Worm (Caenorhabditis elegans) whole organism, young adult: Measurements from ENCODE around the gene Y32H12A.8.

Experiments used
- D2030.7 ChIP-seq: fragments of 200-800 bp; sonication (Bioruptor generic); IDR thresholded peaks from 2 replicates; pipeline ENCODE4 v1.3.6; 2022; ENCODE audit warnings: missing genetic modification reagents, missing genetic modification characterization, missing compliant biosample characterization
- F10E7.11 ChIP-seq: sonication (generic microtip); optimal IDR thresholded peaks from 2 replicates; lab custom pipeline; 2017; ENCODE audit warnings: mild to moderate bottlenecking, missing genetic modification characterization, moderate library complexity, missing compliant biosample characterization
- F52B5.7 ChIP-seq: sonication (generic microtip); optimal IDR thresholded peaks from 2 replicates; lab custom pipeline; 2016; ENCODE audit warnings: mild to moderate bottlenecking, missing genetic modification characterization, missing compliant biosample characterization
- K12H6.12 ChIP-seq: fragments of 200-800 bp; sonication (Bioruptor generic); optimal IDR thresholded peaks from 2 replicates; lab custom pipeline; 2018; ENCODE audit warnings: mild to moderate bottlenecking, missing genetic modification characterization, missing compliant biosample characterization
- Y67H2A.10 ChIP-seq: fragments of 200-800 bp; sonication (Bioruptor generic); conservative IDR thresholded peaks from 2 replicates; pipeline ENCODE4 v1.3.6; 2022; ENCODE audit warnings: missing genetic modification reagents, missing genetic modification characterization, missing compliant biosample characterization
- Y79H2A.3 ChIP-seq: fragments of 200-800 bp; sonication (Bioruptor generic); conservative IDR thresholded peaks from 2 replicates; pipeline ENCODE4 v1.3.6; 2022; ENCODE audit warnings: missing genetic modification reagents, missing genetic modification characterization, missing compliant biosample characterization
- Y95B8A.8 ChIP-seq: fragments of 200-800 bp; sonication (Bioruptor generic); IDR thresholded peaks from 2 replicates; pipeline ENCODE4 v1.3.6; 2022; ENCODE audit warnings: missing genetic modification reagents, missing genetic modification characterization, missing compliant biosample characterization
- ama-1 ChIP-seq, 3 experiments: fragments of 150-350 bp in 1 of 3; sonication (generic microtip) in 2 of 3; optimal IDR thresholded peaks; 2 replicates each; lab custom pipeline; 2014 to 2018; ENCODE audit warnings: missing biosample characterization in 2 of 3, missing genetic modification characterization in 2 of 3, missing genetic modification reagents in 2 of 3
- athp-1 ChIP-seq: sonication (generic microtip); optimal IDR thresholded peaks from 2 replicates; lab custom pipeline; 2017; ENCODE audit warnings: mild to moderate bottlenecking, missing genetic modification characterization, missing compliant biosample characterization
- attf-5 ChIP-seq: fragments of 200-800 bp; sonication (Bioruptor generic); optimal IDR thresholded peaks from 2 replicates; lab custom pipeline; 2018; ENCODE audit warnings: mild to moderate bottlenecking, missing genetic modification characterization, missing compliant biosample characterization
- attf-6 ChIP-seq: fragments of 200-800 bp; sonication (Bioruptor generic); IDR thresholded peaks from 2 replicates; pipeline ENCODE4 v1.3.6; 2022; ENCODE audit warnings: missing genetic modification reagents, missing genetic modification characterization, missing compliant biosample characterization
- cebp-1 ChIP-seq, 2 experiments: fragments of 200-800 bp in 1 of 2; sonication (Bioruptor generic) in 1 of 2; sonication (generic microtip) in 1 of 2; IDR thresholded peaks in 1 of 2; optimal IDR thresholded peaks in 1 of 2; 2 replicates each; pipeline versions ENCODE4 v1.3.6 to Lab custom; 2017 to 2022; ENCODE audit warnings: missing compliant biosample characterization in 2 of 2, missing genetic modification characterization in 2 of 2, mild to moderate bottlenecking in 1 of 2, missing genetic modification reagents in 1 of 2, moderate library complexity in 1 of 2
- ceh-40 ChIP-seq: fragments of 200-800 bp; sonication (Bioruptor generic); IDR thresholded peaks from 2 replicates; pipeline ENCODE4 v1.3.6; 2022; ENCODE audit warnings: missing genetic modification characterization, missing compliant biosample characterization
- ekl-4 ChIP-seq: fragments of 200-800 bp; sonication (Bioruptor generic); IDR thresholded peaks from 2 replicates; pipeline ENCODE4 v1.3.6; 2022; ENCODE audit warnings: missing genetic modification reagents, missing genetic modification characterization, missing compliant biosample characterization
- gei-17 ChIP-seq: fragments of 200-800 bp; sonication (Bioruptor generic); optimal IDR thresholded peaks from 2 replicates; lab custom pipeline; 2018; ENCODE audit warnings: mild to moderate bottlenecking, missing genetic modification characterization, missing compliant biosample characterization
- hrde-1 ChIP-seq: sonication (generic microtip); optimal IDR thresholded peaks from 2 replicates; lab custom pipeline; 2016; ENCODE audit warnings: missing genetic modification characterization, mild to moderate bottlenecking, missing compliant biosample characterization, moderate library complexity, missing genotype, missing genetic modification reagents, borderline replicate concordance
- let-607 ChIP-seq, 2 experiments: fragments of 200-800 bp in 1 of 2; sonication (Bioruptor generic) in 1 of 2; sonication (generic microtip) in 1 of 2; optimal IDR thresholded peaks; 2 replicates each; lab custom pipeline; 2016 to 2018; ENCODE audit warnings: mild to moderate bottlenecking in 2 of 2, missing compliant biosample characterization in 2 of 2, missing genetic modification characterization in 2 of 2, moderate library complexity in 2 of 2, missing genotype in 1 of 2
- lin-35 ChIP-seq, 3 experiments: fragments of 150-350 bp in 2 of 3; sonication (generic microtip) in 1 of 3; optimal IDR thresholded peaks; 2 replicates each; lab custom pipeline; 2014 to 2018; ENCODE audit warnings: missing biosample characterization in 3 of 3, missing genetic modification characterization in 3 of 3, missing genetic modification reagents in 3 of 3
- lin-54 ChIP-seq: fragments of 200-800 bp; sonication (Bioruptor generic); optimal IDR thresholded peaks from 2 replicates; lab custom pipeline; 2018; ENCODE audit warnings: mild to moderate bottlenecking, missing genetic modification characterization, missing compliant biosample characterization
- madf-6 ChIP-seq: fragments of 200-800 bp; sonication (Bioruptor generic); IDR thresholded peaks from 2 replicates; pipeline ENCODE4 v1.3.6; 2022; ENCODE audit warnings: missing genetic modification reagents, missing genetic modification characterization, missing compliant biosample characterization
- madf-8 ChIP-seq: fragments of 200-800 bp; sonication (Bioruptor generic); conservative IDR thresholded peaks from 2 replicates; pipeline ENCODE4 v1.3.6; 2022; ENCODE audit warnings: missing genetic modification reagents, missing genetic modification characterization, missing compliant biosample characterization
- mcd-1 ChIP-seq: fragments of 200-800 bp; sonication (Bioruptor generic); IDR thresholded peaks from 2 replicates; pipeline ENCODE4 v1.3.6; 2022; ENCODE audit warnings: missing genetic modification reagents, missing genetic modification characterization, missing compliant biosample characterization
- mel-28 ChIP-seq: sonication (generic microtip); optimal IDR thresholded peaks from 2 replicates; lab custom pipeline; 2016; ENCODE audit warnings: borderline replicate concordance, mild to moderate bottlenecking, missing genetic modification characterization, missing compliant biosample characterization
- mxl-1 ChIP-seq: sonication (generic microtip); optimal IDR thresholded peaks from 2 replicates; lab custom pipeline; 2016; ENCODE audit warnings: missing genetic modification characterization, missing compliant biosample characterization
- nhr-179 ChIP-seq: sonication (generic microtip); optimal IDR thresholded peaks from 2 replicates; lab custom pipeline; 2016; ENCODE audit warnings: mild to moderate bottlenecking, missing genetic modification characterization, missing compliant biosample characterization
- rec-8 ChIP-seq, 2 experiments: sonication (generic microtip); optimal IDR thresholded peaks; 2 replicates each; lab custom pipeline; 2016; ENCODE audit warnings: mild to moderate bottlenecking in 2 of 2, missing genetic modification characterization in 2 of 2, missing genetic modification reagents in 2 of 2, missing genotype in 2 of 2, missing biosample characterization in 1 of 2, missing compliant biosample characterization in 1 of 2, moderate library complexity in 1 of 2
- rpc-1 ChIP-seq, 2 experiments: fragments of 150-350 bp in 1 of 2; sonication (generic microtip) in 1 of 2; optimal IDR thresholded peaks; 2 replicates each; lab custom pipeline; 2014 to 2018; ENCODE audit warnings: missing biosample characterization in 1 of 2, missing genetic modification characterization in 1 of 2, missing genetic modification reagents in 1 of 2, missing genotype in 1 of 2
- sdz-38 ChIP-seq: sonication (generic microtip); optimal IDR thresholded peaks from 2 replicates; lab custom pipeline; 2016; ENCODE audit warnings: missing genotype, missing genetic modification characterization, missing compliant biosample characterization
- snpc-3.4 ChIP-seq: sonication (generic microtip); optimal IDR thresholded peaks from 2 replicates; lab custom pipeline; 2017; ENCODE audit warnings: missing genetic modification characterization, mild to moderate bottlenecking, missing compliant biosample characterization, antibody characterized with exemption, moderate library complexity, missing genotype, missing genetic modification reagents
- somi-1 ChIP-seq: fragments of 200-800 bp; sonication (Bioruptor generic); optimal IDR thresholded peaks from 2 replicates; lab custom pipeline; 2018; ENCODE audit warnings: mild to moderate bottlenecking, missing genetic modification characterization, missing compliant biosample characterization
- ztf-22 ChIP-seq: fragments of 200-800 bp; sonication (Bioruptor generic); optimal IDR thresholded peaks from 2 replicates; lab custom pipeline; 2018; ENCODE audit warnings: mild to moderate bottlenecking, missing genetic modification characterization, moderate library complexity, missing compliant biosample characterization
- ztf-28 ChIP-seq: fragments of 200-800 bp; sonication (Bioruptor generic); IDR thresholded peaks from 2 replicates; pipeline ENCODE4 v1.3.6; 2022; ENCODE audit warnings: missing genetic modification reagents, missing genetic modification characterization, missing compliant biosample characterization

The Y32H12A.8 gene

ce11 chrIII:5349250-5349649 is 56.6 kb downstream of the Y32H12A.8 start, which contains the start of gene thoc-5 (continued):
- TF ChIP-seq hrde-1 (tag; lab: Kevin White, UChicago) (no peak), mxl-1 (tag; lab: Kevin White, UChicago) (no peak), mel-28 (tag; lab: Kevin White, UChicago) (no peak), cebp-1 (GFP tag; IDR thresholded peaks at IDR 0.05; lab: Robert Waterston, UW) (no peak), cebp-1 (tag; optimal IDR thresholded peaks at IDR 0.05; lab: Kevin White, UChicago) (peak; percentile 54), madf-8 (GFP tag; lab: Robert Waterston, UW) (peak; percentile 47), Y79H2A.3 (no peak), let-607 (tag; optimal IDR thresholded peaks at IDR 0.05; lab: Kevin White, UChicago) (peak in 1 of 2 experiments; percentile 56), ztf-28 (GFP tag; lab: Robert Waterston, UW) (0 out of 2 replicates have a peak, but pooled peaks have one; percentile 25), nhr-179 (no peak), somi-1 (GFP tag; lab: Kevin White, UChicago) (no peak), madf-6 (GFP tag; lab: Robert Waterston, UW) (peak; percentile 65; the same call in 1 of the 2 replicates), ceh-40 (GFP tag; lab: Robert Waterston, UW) (0 out of 2 replicates have a peak, but pooled peaks have one; percentile 43), attf-5 (GFP tag; lab: Kevin White, UChicago) (peak; percentile 6), rec-8 (tag; optimal IDR thresholded peaks at IDR 0.05; lab: Kevin White, UChicago) (peak; percentile 45 to 56), ekl-4 (GFP tag; lab: Robert Waterston, UW) (peak; percentile 47; the same call in 1 of the 2 replicates), snpc-3.4 (no peak), lin-35 (GFP tag; optimal IDR thresholded peaks at IDR 0.05; lab: Kevin White, UChicago) (peak in 2 of 3 experiments; percentile 20 to 93), lin-54 (GFP tag; lab: Kevin White, UChicago) (peak; percentile 94), gei-17 (GFP tag; lab: Kevin White, UChicago) (no peak), D2030.7 (GFP tag; lab: Robert Waterston, UW) (peak; percentile 22; the same call in 1 of the 2 replicates), Y95B8A.8 (GFP tag; lab: Robert Waterston, UW) (no peak)

ce11 chrIII:5346017-5346416 is 59.8 kb downstream of the Y32H12A.8 start, which contains the start of gene glrx-21:
Gene glrx-21 (minus strand): TSS chrIII:5346117.
- TF ChIP-seq snpc-3.4 (no peak), rpc-1 (optimal IDR thresholded peaks at IDR 0.05; lab: Kevin White, UChicago) (no peak), rpc-1 (tag; optimal IDR thresholded peaks at IDR 0.05; lab: Kevin White, UChicago) (no peak), ceh-40 (GFP tag; lab: Robert Waterston, UW) (no peak), ztf-22 (GFP tag; lab: Kevin White, UChicago) (no peak), Y67H2A.10 (no peak), mel-28 (tag; lab: Kevin White, UChicago) (no peak), athp-1 (tag; lab: Kevin White, UChicago) (no peak), mxl-1 (tag; lab: Kevin White, UChicago) (no peak)
- TF ChIP-seq, all 124 proteins: peak for 0

ce11 chrIII:5344561-5344960 is 61.3 kb downstream of the Y32H12A.8 start:
- TF ChIP-seq Y67H2A.10 (no peak), ama-1 (optimal IDR thresholded peaks at IDR 0.05; lab: Kevin White, UChicago) (no peak), ama-1 (GFP tag; optimal IDR thresholded peaks at IDR 0.05; lab: Kevin White, UChicago) (no peak), rec-8 (tag; optimal IDR thresholded peaks at IDR 0.05; lab: Kevin White, UChicago) (no peak), sdz-38 (tag; lab: Kevin White, UChicago) (no peak), attf-5 (GFP tag; lab: Kevin White, UChicago) (no peak), snpc-3.4 (no peak), F52B5.7 (tag; lab: Kevin White, UChicago) (no peak), mcd-1 (GFP tag; lab: Robert Waterston, UW) (no peak), ekl-4 (GFP tag; lab: Robert Waterston, UW) (no peak), K12H6.12 (tag; lab: Kevin White, UChicago) (no peak), attf-6 (GFP tag; lab: Robert Waterston, UW) (no peak), F10E7.11 (tag; lab: Kevin White, UChicago) (no peak)
